Fruit fly (Drosophila melanogaster): Measurements from ENCODE around the gene CG8260.

Gene CG8260

dm6 chrX:15709984-15710750 is 46.0 kb upstream of the CG8260 start, which contains the start of the genes CG9281 and CG15601 (continued):
- TF ChIP-seq Hr51 (GFP tag; optimal IDR thresholded peaks at IDR 0.05) (no peak), gsb-n (tag; optimal IDR thresholded peaks at IDR 0.05) (no peak), ase (GFP tag; IDR thresholded peaks at IDR 0.05) (no peak), CG8924 (tag; optimal IDR thresholded peaks at IDR 0.05) (no peak), Nf-YB (GFP tag; optimal IDR thresholded peaks at IDR 0.05) (no peak), CG5180 (GFP tag; optimal IDR thresholded peaks at IDR 0.05) (no peak), E2f2 (GFP tag; IDR thresholded peaks at IDR 0.05) (no peak), CG7372 (GFP tag; IDR thresholded peaks at IDR 0.05) (no peak), mld (GFP tag; IDR thresholded peaks at IDR 0.05; ENCODE audit: partially characterized antibody) (no peak), B-H2 (GFP tag; optimal IDR thresholded peaks at IDR 0.05) (no peak), Hey (tag; optimal IDR thresholded peaks at IDR 0.05) (no peak), H2.0 (GFP tag; IDR thresholded peaks at IDR 0.05) (no peak), gro (GFP tag; optimal IDR thresholded peaks at IDR 0.05) (no peak), NfI (GFP tag; optimal IDR thresholded peaks at IDR 0.05) (no peak), CG3407 (GFP tag; optimal IDR thresholded peaks at IDR 0.05) (no peak), CG12659 (GFP tag; optimal IDR thresholded peaks at IDR 0.05) (peak; percentile 54), kay (GFP tag; optimal IDR thresholded peaks at IDR 0.05) (no peak), CG6254 (GFP tag; optimal IDR thresholded peaks at IDR 0.05) (no peak), emc (GFP tag; optimal IDR thresholded peaks at IDR 0.05) (no peak), CG18262 (tag; optimal IDR thresholded peaks at IDR 0.05) (no peak), CG12769 (tag; optimal IDR thresholded peaks at IDR 0.05) (no peak), CG3065 (GFP tag; optimal IDR thresholded peaks at IDR 0.05) (no peak), Mad (GFP tag; optimal IDR thresholded peaks at IDR 0.05) (no peak), onecut (GFP tag; IDR thresholded peaks at IDR 0.05) (peak; percentile 86), CG14965 (GFP tag; optimal IDR thresholded peaks at IDR 0.05; ENCODE audit: borderline replicate concordance) (no peak), CG9797 (GFP tag; optimal IDR thresholded peaks at IDR 0.05) (peak; percentile 88), salm (tag; optimal IDR thresholded peaks at IDR 0.05) (no peak), Vsx1 (GFP tag; optimal IDR thresholded peaks at IDR 0.05) (no peak), Hr3 (GFP tag; optimal IDR thresholded peaks at IDR 0.05) (no peak), yki (optimal IDR thresholded peaks at IDR 0.05) (no peak), Bgb (GFP tag; IDR thresholded peaks at IDR 0.05; ENCODE audit: partially characterized antibody) (peak; percentile 29; the same call in 1 of the 2 replicates), CG18476 (GFP tag; optimal IDR thresholded peaks at IDR 0.05) (no peak), CG1602 (GFP tag; optimal IDR thresholded peaks at IDR 0.05) (no peak), CG43689 (GFP tag; IDR thresholded peaks at IDR 0.05) (no peak), pros (GFP tag; optimal IDR thresholded peaks at IDR 0.05) (no peak), sob (GFP tag; IDR thresholded peaks at IDR 0.05) (peak; percentile 42; the same call in 1 of the 2 replicates), seq (GFP tag; IDR thresholded peaks at IDR 0.05) (0 out of 2 replicates have a peak, but pooled peaks have one; percentile 7), PHDP (tag; optimal IDR thresholded peaks at IDR 0.05) (no peak), CG3726 (GFP tag; IDR thresholded peaks at IDR 0.05) (no peak), CG11695 (GFP tag; IDR thresholded peaks at IDR 0.05) (no peak), wek (GFP tag; optimal IDR thresholded peaks at IDR 0.05) (no peak), CG34224 (GFP tag; IDR thresholded peaks at IDR 0.05; ENCODE audit: partially characterized antibody) (no peak), CG8478 (optimal IDR thresholded peaks at IDR 0.05) (peak; percentile 93), gem (tag; optimal IDR thresholded peaks at IDR 0.05) (no peak), lilli (GFP tag; optimal IDR thresholded peaks at IDR 0.05) (no peak), Ets97D (GFP tag; optimal IDR thresholded peaks at IDR 0.05) (peak; percentile 22), corto (GFP tag; optimal IDR thresholded peaks at IDR 0.05) (no peak), tx (GFP tag; optimal IDR thresholded peaks at IDR 0.05) (no peak), Eip74EF (GFP tag; optimal IDR thresholded peaks at IDR 0.05) (no peak), CG7839 (tag; optimal IDR thresholded peaks at IDR 0.05) (no peak)
